Worm (Caenorhabditis elegans) whole organism, early embryonic: ENCODE data around the gene F54B11.10.

Experiments
- B0310.2 ChIP-seq: sonication (generic microtip); optimal IDR thresholded peaks from 2 replicates; lab custom pipeline; 2016; ENCODE audit warnings: mild to moderate bottlenecking, missing genetic modification characterization, missing compliant biosample characterization
- aly-1 ChIP-seq: sonication (generic microtip); optimal IDR thresholded peaks from 2 replicates; lab custom pipeline; 2016; ENCODE audit warnings: missing genetic modification characterization, missing compliant biosample characterization
- ama-1 ChIP-seq: fragments of 150-350 bp; optimal IDR thresholded peaks from 2 replicates; lab custom pipeline; 2014
- ceh-36 ChIP-seq: sonication (generic microtip); optimal IDR thresholded peaks from 2 replicates; lab custom pipeline; 2016; ENCODE audit warnings: missing genetic modification characterization, inconsistent platforms, missing compliant biosample characterization
- hmg-4 ChIP-seq: fragments of 200-800 bp; sonication (Bioruptor generic); optimal IDR thresholded peaks from 2 replicates; lab custom pipeline; 2018; ENCODE audit warnings: mild to moderate bottlenecking, missing genetic modification characterization, missing compliant biosample characterization
- hnd-1 ChIP-seq: sonication (generic microtip); optimal IDR thresholded peaks from 2 replicates; lab custom pipeline; 2016; ENCODE audit warnings: missing genetic modification characterization, missing compliant biosample characterization
- pes-1 ChIP-seq: fragments of 200-800 bp; sonication (Bioruptor generic); IDR thresholded peaks from 2 replicates; pipeline ENCODE4 v1.3.6; 2022; ENCODE audit warnings: missing genetic modification reagents, missing genetic modification characterization, missing compliant biosample characterization
- scrt-1 ChIP-seq: fragments of 200-800 bp; sonication (Bioruptor generic); IDR thresholded peaks from 2 replicates; pipeline ENCODE4 v1.3.6; 2022; ENCODE audit warnings: missing genetic modification characterization, missing compliant biosample characterization

DNA sequence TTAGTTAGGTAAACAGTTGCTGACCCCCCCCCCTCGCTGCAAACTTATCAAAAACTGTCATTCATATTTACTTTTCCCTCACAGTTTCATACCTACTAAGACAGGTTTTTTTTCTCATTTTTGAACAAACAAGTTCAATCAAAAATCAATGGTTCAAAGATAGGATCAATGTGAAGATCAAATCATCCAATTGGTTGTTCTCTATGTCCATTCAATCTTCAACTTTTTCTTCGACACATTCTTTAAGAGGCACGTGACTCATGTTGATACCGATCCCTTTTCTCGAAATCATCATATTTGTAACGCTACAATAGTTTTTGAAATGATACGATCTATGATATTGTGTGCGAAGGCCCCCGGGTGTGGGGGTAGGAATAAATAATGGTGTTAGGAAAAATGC, 42.2 kb upstream of the F54B11.10 start:
- TF ChIP-seq B0310.2 (tag; lab: Kevin White, UChicago) (no peak), hnd-1 (tag; lab: Kevin White, UChicago) (no peak), ama-1 (no peak), hmg-4 (GFP tag; lab: Kevin White, UChicago) (no peak), scrt-1 (GFP tag; lab: Robert Waterston, UW) (no peak), aly-1 (no peak), pes-1 (GFP tag; lab: Robert Waterston, UW) (no peak), ceh-36 (tag; lab: Kevin White, UChicago) (no peak)
